Worm (Caenorhabditis elegans): ENCODE measurements around the gene F08F1.9.

The F08F1.9 gene

DNA sequence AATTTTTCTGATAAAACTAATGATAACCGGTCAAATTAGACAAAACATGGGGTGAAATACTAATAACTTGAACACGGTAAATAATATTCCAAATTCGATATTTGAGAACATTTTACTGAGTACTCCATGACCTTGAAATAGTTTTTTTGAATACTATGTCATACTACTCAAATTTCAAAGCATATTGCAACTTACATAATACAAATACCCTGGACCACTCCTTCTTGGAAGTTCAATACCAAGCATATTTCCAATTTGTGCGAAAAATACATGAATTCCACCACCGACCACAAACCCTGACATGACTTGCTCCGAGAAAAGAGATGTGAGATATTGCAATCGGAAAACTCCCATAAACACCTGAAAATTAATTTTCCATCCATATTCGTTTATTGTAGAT, 3.8 kb downstream of the F08F1.9 start:
- TF ChIP-seq hsf-1 (GFP tag; IDR thresholded peaks at IDR 0.05) (no peak), F22D6.2 (tag; optimal IDR thresholded peaks at IDR 0.05) (no peak), efl-1 (GFP tag; optimal IDR thresholded peaks at IDR 0.05) (no peak), T07F8.4 (tag; optimal IDR thresholded peaks at IDR 0.05) (no peak), gei-17 (GFP tag; optimal IDR thresholded peaks at IDR 0.05) (no peak), nhr-120 (GFP tag; IDR thresholded peaks at IDR 0.05) (no peak), ccch-3 (GFP tag; optimal IDR thresholded peaks at IDR 0.05) (no peak), Y95B8A.8 (GFP tag; IDR thresholded peaks at IDR 0.05) (no peak), chd-7 (tag; optimal IDR thresholded peaks at IDR 0.05) (no peak), Y53F4B.3 (GFP tag; IDR thresholded peaks at IDR 0.05) (no peak), let-607 (tag; optimal IDR thresholded peaks at IDR 0.05) (no peak)

DNA sequence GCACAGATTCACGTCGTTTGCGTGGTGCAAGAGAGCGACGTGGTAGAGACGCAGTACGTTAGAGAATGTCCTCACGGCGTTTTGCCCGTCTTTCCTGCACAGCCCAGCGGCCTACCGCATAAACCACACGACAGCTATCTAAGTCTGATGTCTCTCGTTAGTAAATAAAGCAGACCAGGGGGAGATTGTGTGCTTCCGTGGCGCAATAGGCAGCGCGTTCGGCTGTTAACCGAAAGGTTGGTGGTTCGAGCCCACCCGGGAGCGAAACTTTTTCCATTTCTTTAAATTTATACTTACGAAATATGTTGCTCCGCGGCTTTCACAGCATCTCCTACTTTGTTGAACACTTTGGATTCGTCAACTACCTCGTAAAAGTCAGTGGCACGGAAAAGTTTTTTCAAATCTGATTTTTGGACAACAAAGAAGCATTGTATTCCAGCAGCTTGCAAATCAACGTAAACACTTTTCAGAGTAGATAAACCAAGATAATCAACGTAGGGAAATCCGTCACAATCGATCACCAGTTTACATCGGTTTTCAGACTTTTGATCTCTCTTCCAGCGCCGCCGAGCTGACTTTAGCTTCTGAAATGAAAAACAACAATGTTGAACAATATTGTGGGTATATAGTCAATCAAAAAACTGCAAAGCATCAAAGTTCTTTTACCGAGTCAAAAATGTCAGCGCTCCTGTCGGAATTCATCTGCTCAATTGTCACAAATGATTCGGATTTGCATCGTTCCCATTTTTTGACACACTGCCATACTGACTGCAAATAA, 6.2 kb downstream of the F08F1.9 start:
- TF ChIP-seq snpc-1.3 (tag; optimal IDR thresholded peaks at IDR 0.05; ENCODE audit: insufficient read depth) (peak; percentile 83), hlh-26 (GFP tag; conservative IDR thresholded peaks at IDR 0.05) (no peak), F55B11.4 (tag; optimal IDR thresholded peaks at IDR 0.05; ENCODE audit: borderline replicate concordance, insufficient read depth) (no peak), unc-130 (GFP tag; optimal IDR thresholded peaks at IDR 0.05) (peak; percentile 51), K11D2.4 (GFP tag; IDR thresholded peaks at IDR 0.05) (peak; percentile 84), Y79H2A.3 (GFP tag; conservative IDR thresholded peaks at IDR 0.05) (0 out of 2 replicates have a peak, but pooled peaks have one; percentile 17), F57C9.4 (tag; optimal IDR thresholded peaks at IDR 0.05) (peak; percentile 70), F23B12.7 (tag; optimal IDR thresholded peaks at IDR 0.05; ENCODE audit: insufficient read depth) (peak; percentile 86), nhr-90 (tag; optimal IDR thresholded peaks at IDR 0.05) (peak; percentile 94), ceh-91 (GFP tag; IDR thresholded peaks at IDR 0.05) (peak; percentile 54), Y56A3A.18 (GFP tag; IDR thresholded peaks at IDR 0.05) (peak; percentile 96), ceh-27 (GFP tag; optimal IDR thresholded peaks at IDR 0.05) (peak; percentile 94), F39B2.1 (GFP tag; IDR thresholded peaks at IDR 0.05) (no peak), F33H1.4 (GFP tag; IDR thresholded peaks at IDR 0.05) (peak; percentile 34; the same call in 1 of the 2 replicates), Y67H2A.10 (GFP tag; conservative IDR thresholded peaks at IDR 0.05) (peak; percentile 58; the same call in 1 of the 2 replicates), tlf-1 (GFP tag; optimal IDR thresholded peaks at IDR 0.05) (peak; percentile 72), T07F8.4 (tag; optimal IDR thresholded peaks at IDR 0.05) (peak; percentile 89), lag-1 (GFP tag; IDR thresholded peaks at IDR 0.05) (no peak), Y53G8AR.9 (GFP tag; conservative IDR thresholded peaks at IDR 0.05) (peak; percentile 86), dpff-1 (tag; optimal IDR thresholded peaks at IDR 0.05) (peak; percentile 91), let-607 (tag; optimal IDR thresholded peaks at IDR 0.05) (peak; percentile 76 to 86), D2030.7 (GFP tag; IDR thresholded peaks at IDR 0.05) (peak; percentile 80), sptf-2 (GFP tag; optimal IDR thresholded peaks at IDR 0.05) (peak; percentile 57), aptf-2 (GFP tag; conservative IDR thresholded peaks at IDR 0.05) (peak; percentile 82; the same call in 1 of the 2 replicates), pha-4 (tag; optimal IDR thresholded peaks at IDR 0.05) (no peak), nhr-120 (GFP tag; IDR thresholded peaks at IDR 0.05) (peak; percentile 94; the same call in 1 of the 2 replicates), B0261.1 (tag; optimal IDR thresholded peaks at IDR 0.05) (peak; percentile 99), rec-8 (tag; optimal IDR thresholded peaks at IDR 0.05) (peak; percentile 86 to 87), B0019.2 (GFP tag; conservative IDR thresholded peaks at IDR 0.05) (0 out of 2 replicates have a peak, but pooled peaks have one; percentile 38), ztf-25 (GFP tag; IDR thresholded peaks at IDR 0.05) (peak; percentile 98), gei-17 (GFP tag; optimal IDR thresholded peaks at IDR 0.05) (peak; percentile 84), ets-4 (GFP tag; optimal IDR thresholded peaks at IDR 0.05) (peak; percentile 86), lsy-27 (tag; optimal IDR thresholded peaks at IDR 0.05; ENCODE audit: borderline replicate concordance, insufficient read depth) (peak; percentile 12), rcor-1 (GFP tag; IDR thresholded peaks at IDR 0.05) (peak; percentile 89), C17E4.6 (GFP tag; IDR thresholded peaks at IDR 0.05) (0 out of 2 replicates have a peak, but pooled peaks have one; percentile 44), ceh-79 (tag; optimal IDR thresholded peaks at IDR 0.05) (peak; percentile 98)
